Worm (Caenorhabditis elegans) whole organism, L1 larva: ENCODE results near the gene dlc-5.

ENCODE experiments used
- C34B4.2 ChIP-seq: sonication (generic microtip); optimal IDR thresholded peaks from 2 replicates; lab custom pipeline; 2017; ENCODE audit warnings: mild to moderate bottlenecking, missing genetic modification characterization, missing compliant biosample characterization
- alr-1 ChIP-seq: fragments of 200-800 bp; sonication (Bioruptor generic); optimal IDR thresholded peaks from 2 replicates; lab custom pipeline; 2018; ENCODE audit warnings: borderline replicate concordance, mild to moderate bottlenecking, missing genetic modification characterization, missing compliant biosample characterization
- ama-1 ChIP-seq: fragments of 150-350 bp; optimal IDR thresholded peaks from 2 replicates; lab custom pipeline; 2014
- blmp-1 ChIP-seq: fragments of 150-350 bp; optimal IDR thresholded peaks from 2 replicates; lab custom pipeline; 2014; ENCODE audit warnings: missing biosample characterization, missing genetic modification characterization
- ceh-8 ChIP-seq: fragments of 200-800 bp; sonication (Bioruptor generic); optimal IDR thresholded peaks from 2 replicates; lab custom pipeline; 2018; ENCODE audit warnings: mild to moderate bottlenecking, missing genetic modification characterization, moderate library complexity, missing compliant biosample characterization
- ceh-90 ChIP-seq: sonication (generic microtip); optimal IDR thresholded peaks from 2 replicates; lab custom pipeline; 2016; ENCODE audit warnings: missing genetic modification characterization, missing compliant biosample characterization
- ces-1 ChIP-seq: fragments of 150-350 bp; optimal IDR thresholded peaks from 2 replicates; lab custom pipeline; 2014; ENCODE audit warnings: missing biosample characterization, missing genetic modification reagents, missing genetic modification characterization
- efl-1 ChIP-seq, 4 experiments: fragments of 150-350 bp; optimal IDR thresholded peaks in 3 of 4; peaks in 1 of 4; 1 replicate in 1 of 4; 2 replicates in 3 of 4; lab custom pipeline; 2014; ENCODE audit warnings: missing biosample characterization in 2 of 4, missing genetic modification characterization in 2 of 4, missing genetic modification reagents in 2 of 4
- efl-3 ChIP-seq: fragments of 200-800 bp; sonication (Bioruptor generic); optimal IDR thresholded peaks from 2 replicates; lab custom pipeline; 2018; ENCODE audit warnings: mild to moderate bottlenecking, missing genetic modification characterization, missing compliant biosample characterization
- egl-13 ChIP-seq: sonication (generic microtip); optimal IDR thresholded peaks from 2 replicates; lab custom pipeline; 2016; ENCODE audit warnings: missing genotype, missing genetic modification reagents, missing genetic modification characterization, missing compliant biosample characterization
- egl-27 ChIP-seq, 2 experiments: fragments of 150-350 bp in 1 of 2; sonication (generic microtip); optimal IDR thresholded peaks; 3 replicates each; lab custom pipeline; 2017 to 2018; ENCODE audit warnings: missing biosample characterization in 2 of 2, missing genetic modification characterization in 2 of 2, missing genetic modification reagents in 2 of 2
- elt-3 ChIP-seq, 6 experiments: fragments of 150-350 bp in 1 of 6; sonication (generic microtip); optimal IDR thresholded peaks; 2 replicates each; lab custom pipeline; 2017 to 2018; ENCODE audit warnings: missing biosample characterization in 6 of 6, missing genetic modification characterization in 6 of 6, inconsistent platforms in 1 of 6
- ets-5 ChIP-seq: fragments of 200-800 bp; sonication (Bioruptor generic); IDR thresholded peaks from 2 replicates; pipeline ENCODE4 v1.3.6; 2022; ENCODE audit warnings: missing genetic modification characterization, missing compliant biosample characterization
- fkh-4 ChIP-seq: sonication (generic microtip); optimal IDR thresholded peaks from 2 replicates; lab custom pipeline; 2016; ENCODE audit warnings: missing compliant biosample characterization, missing genetic modification characterization, borderline replicate concordance
- fkh-8 ChIP-seq: sonication (generic microtip); optimal IDR thresholded peaks from 2 replicates; lab custom pipeline; 2016; ENCODE audit warnings: mild to moderate bottlenecking, missing genetic modification characterization, missing compliant biosample characterization
- fos-1 ChIP-seq: fragments of 150-350 bp; optimal IDR thresholded peaks from 2 replicates; lab custom pipeline; 2014; ENCODE audit warnings: missing biosample characterization, missing genetic modification characterization
- grh-1 ChIP-seq: fragments of 200-800 bp; sonication (Bioruptor generic); IDR thresholded peaks from 2 replicates; pipeline ENCODE4 v1.3.6; 2022; ENCODE audit warnings: missing genetic modification reagents, missing genetic modification characterization, missing compliant biosample characterization
- isw-1 ChIP-seq: fragments of 200-800 bp; sonication (Bioruptor generic); IDR thresholded peaks from 2 replicates; pipeline ENCODE4 v1.3.6; 2022; ENCODE audit warnings: missing genetic modification characterization, missing compliant biosample characterization
- lin-35 ChIP-seq, 2 experiments: fragments of 150-350 bp; optimal IDR thresholded peaks; 2 replicates each; lab custom pipeline; 2014; ENCODE audit warnings: missing biosample characterization in 2 of 2, missing genetic modification characterization in 2 of 2, missing genetic modification reagents in 2 of 2
- lin-39 ChIP-seq: fragments of 150-350 bp; optimal IDR thresholded peaks from 2 replicates; lab custom pipeline; 2014; ENCODE audit warnings: missing biosample characterization, missing genetic modification reagents, missing genetic modification characterization
- lir-3 ChIP-seq: sonication (generic microtip); optimal IDR thresholded peaks from 2 replicates; lab custom pipeline; 2016; ENCODE audit warnings: mild to moderate bottlenecking, missing genetic modification characterization, moderate library complexity, missing compliant biosample characterization; ENCODE audit not compliant: poor library complexity
- lsy-2 ChIP-seq, 2 experiments: fragments of 150-350 bp; optimal IDR thresholded peaks; 2 replicates each; lab custom pipeline; 2014; ENCODE audit warnings: missing biosample characterization in 2 of 2, missing genetic modification characterization in 2 of 2
- mab-9 ChIP-seq: fragments of 200-800 bp; sonication (Bioruptor generic); IDR thresholded peaks from 2 replicates; pipeline ENCODE4 v1.3.6; 2022; ENCODE audit warnings: missing genetic modification reagents, missing genetic modification characterization, missing compliant biosample characterization
- mdl-1 ChIP-seq, 2 experiments: fragments of 150-350 bp; optimal IDR thresholded peaks; 2 replicates each; lab custom pipeline; 2014 to 2017; ENCODE audit warnings: missing biosample characterization in 2 of 2, missing genetic modification characterization in 2 of 2, inconsistent platforms in 1 of 2
- mef-2 ChIP-seq: fragments of 150-350 bp; optimal IDR thresholded peaks from 2 replicates; lab custom pipeline; 2014; ENCODE audit warnings: missing biosample characterization, missing genetic modification characterization
- mep-1 ChIP-seq: fragments of 150-350 bp; optimal IDR thresholded peaks from 2 replicates; lab custom pipeline; 2014; ENCODE audit warnings: missing biosample characterization, missing genetic modification characterization
- nhr-11 ChIP-seq: fragments of 150-350 bp; optimal IDR thresholded peaks from 2 replicates; lab custom pipeline; 2014; ENCODE audit warnings: missing biosample characterization, missing genetic modification characterization
- nhr-12 ChIP-seq: sonication (generic microtip); optimal IDR thresholded peaks from 2 replicates; lab custom pipeline; 2017; ENCODE audit warnings: missing biosample characterization, missing genetic modification characterization
- nhr-19 ChIP-seq: fragments of 200-800 bp; sonication (Bioruptor generic); conservative IDR thresholded peaks from 2 replicates; pipeline ENCODE4 v1.3.6; 2022; ENCODE audit warnings: missing genetic modification characterization, missing compliant biosample characterization
- nhr-20 ChIP-seq: sonication (generic microtip); optimal IDR thresholded peaks from 2 replicates; lab custom pipeline; 2016; ENCODE audit warnings: mild to moderate bottlenecking, missing genetic modification characterization, missing compliant biosample characterization
- nhr-237 ChIP-seq: fragments of 150-350 bp; optimal IDR thresholded peaks from 2 replicates; lab custom pipeline; 2014; ENCODE audit warnings: missing biosample characterization, missing genetic modification characterization
- nhr-47 ChIP-seq: sonication (generic microtip); optimal IDR thresholded peaks from 2 replicates; lab custom pipeline; 2016; ENCODE audit warnings: mild to moderate bottlenecking, missing genetic modification characterization, moderate library complexity, missing compliant biosample characterization
- nhr-71 ChIP-seq: sonication (generic microtip); optimal IDR thresholded peaks from 2 replicates; lab custom pipeline; 2016; ENCODE audit warnings: mild to moderate bottlenecking, missing genetic modification characterization, moderate library complexity, missing compliant biosample characterization
- nhr-77 ChIP-seq: fragments of 150-350 bp; optimal IDR thresholded peaks from 2 replicates; lab custom pipeline; 2014; ENCODE audit warnings: missing biosample characterization, missing genetic modification characterization
- nhr-84 ChIP-seq: sonication (generic microtip); optimal IDR thresholded peaks from 2 replicates; lab custom pipeline; 2017; ENCODE audit warnings: missing biosample characterization, missing genetic modification characterization
- nhr-90 ChIP-seq: sonication (generic microtip); optimal IDR thresholded peaks from 2 replicates; lab custom pipeline; 2016; ENCODE audit warnings: mild to moderate bottlenecking, missing genetic modification characterization, missing compliant biosample characterization; ENCODE audit not compliant: poor library complexity
- pag-3 ChIP-seq: sonication (generic microtip); optimal IDR thresholded peaks from 2 replicates; lab custom pipeline; 2017; ENCODE audit warnings: missing genetic modification characterization, mild to moderate bottlenecking, missing compliant biosample characterization, antibody characterized with exemption, borderline replicate concordance; ENCODE audit not compliant: insufficient read depth
- pqm-1 ChIP-seq: sonication (generic microtip); optimal IDR thresholded peaks from 3 replicates; lab custom pipeline; 2017; ENCODE audit warnings: missing biosample characterization, missing genetic modification characterization
- snpc-4 ChIP-seq: fragments of 150-350 bp; optimal IDR thresholded peaks from 2 replicates; lab custom pipeline; 2014; ENCODE audit warnings: missing biosample characterization, missing genetic modification characterization
- snu-23 ChIP-seq: sonication (generic microtip); optimal IDR thresholded peaks from 2 replicates; lab custom pipeline; 2016; ENCODE audit warnings: missing genetic modification characterization, missing compliant biosample characterization
- sptf-1 ChIP-seq: fragments of 150-350 bp; optimal IDR thresholded peaks from 2 replicates; lab custom pipeline; 2014; ENCODE audit warnings: missing biosample characterization, missing genetic modification characterization
- sup-37 ChIP-seq: fragments of 200-800 bp; sonication (Bioruptor generic); optimal IDR thresholded peaks from 2 replicates; lab custom pipeline; 2018; ENCODE audit warnings: mild to moderate bottlenecking, missing genetic modification characterization, missing compliant biosample characterization
- unc-130 ChIP-seq: fragments of 150-350 bp; optimal IDR thresholded peaks from 2 replicates; lab custom pipeline; 2017; ENCODE audit warnings: missing biosample characterization, missing genetic modification characterization, inconsistent platforms
- unc-30 ChIP-seq: sonication (generic microtip); optimal IDR thresholded peaks from 2 replicates; lab custom pipeline; 2017; ENCODE audit warnings: missing biosample characterization, missing genetic modification characterization
- unc-86 ChIP-seq: sonication (generic microtip); optimal IDR thresholded peaks from 2 replicates; lab custom pipeline; 2016; ENCODE audit warnings: missing genetic modification characterization, missing compliant biosample characterization
- unc-98 ChIP-seq: fragments of 200-800 bp; sonication (Bioruptor generic); IDR thresholded peaks from 2 replicates; pipeline ENCODE4 v1.3.6; 2022; ENCODE audit warnings: missing genetic modification characterization, missing compliant biosample characterization
- vab-15 ChIP-seq: sonication (generic microtip); optimal IDR thresholded peaks from 2 replicates; lab custom pipeline; 2017; ENCODE audit warnings: missing genotype, mild to moderate bottlenecking, missing genetic modification characterization, missing compliant biosample characterization
- xbp-1 ChIP-seq: sonication (generic microtip); optimal IDR thresholded peaks from 2 replicates; lab custom pipeline; 2016; ENCODE audit warnings: missing genetic modification characterization, missing compliant biosample characterization
- zag-1 ChIP-seq: fragments of 150-350 bp; optimal IDR thresholded peaks from 2 replicates; lab custom pipeline; 2014; ENCODE audit warnings: missing biosample characterization, missing genetic modification characterization
- ztf-11 ChIP-seq, 2 experiments: sonication (generic microtip); optimal IDR thresholded peaks; 2 replicates each; lab custom pipeline; 2016 to 2017; ENCODE audit warnings: missing genetic modification characterization in 2 of 2, missing biosample characterization in 1 of 2, missing compliant biosample characterization in 1 of 2

Gene dlc-5

ce11 chrIV:6413482-6413881 lies 24.5 kb upstream of the dlc-5 start, which contains the start of gene nlp-71 (continued):
- TF ChIP-seq unc-98 (GFP tag; lab: Robert Waterston, UW) = no peak
- no peak for TF ChIP-seq mef-2 (tag; lab: Kevin White, UChicago)

ce11 chrIV:6415149-6415548 lies 22.9 kb upstream of the dlc-5 start, which contains the start of gene exos-2:
exos-2 (plus strand) TSS chrIV:6415478.
- no peak for TF ChIP-seq C34B4.2 (tag; lab: Kevin White, UChicago)
- TF ChIP-seq ceh-8 = peak; percentile 22
- peak in 1 of 2 experiments; percentile 9 for TF ChIP-seq ztf-11 (tag; optimal IDR thresholded peaks at IDR 0.05; lab: Kevin White, UChicago)
- no peak for TF ChIP-seq pqm-1 (tag; lab: Kevin White, UChicago)
- TF ChIP-seq egl-27 (tag; optimal IDR thresholded peaks at IDR 0.05; lab: Kevin White, UChicago) = no peak
- TF ChIP-seq nhr-84 (tag; lab: Kevin White, UChicago) = no peak
- peak; percentile 73 for TF ChIP-seq snu-23
- TF ChIP-seq lin-35 (GFP tag; optimal IDR thresholded peaks at IDR 0.05; lab: Kevin White, UChicago) = peak; percentile 98 to 99
- peak; percentile 77 for TF ChIP-seq nhr-47 (tag; lab: Kevin White, UChicago)
- no peak for TF ChIP-seq nhr-12
- TF ChIP-seq ets-5 (GFP tag; lab: Robert Waterston, UW) = no peak
- TF ChIP-seq lsy-2 (tag; optimal IDR thresholded peaks at IDR 0.05; lab: Kevin White, UChicago) = peak; percentile 75 to 87
- peak in 1 of 2 experiments; percentile 13 for TF ChIP-seq mdl-1 (tag; optimal IDR thresholded peaks at IDR 0.05; lab: Kevin White, UChicago)
- no peak for TF ChIP-seq sup-37 (GFP tag; lab: Kevin White, UChicago)
- TF ChIP-seq sptf-1 (tag; lab: Kevin White, UChicago) = no peak
- no peak for TF ChIP-seq fkh-4 (tag; lab: Kevin White, UChicago)
- TF ChIP-seq unc-130 (tag; lab: Kevin White, UChicago) = peak; percentile 81
- TF ChIP-seq vab-15 (tag; lab: Kevin White, UChicago) = no peak
- TF ChIP-seq unc-98 (GFP tag; lab: Robert Waterston, UW) = no peak
- peak; percentile 6 for TF ChIP-seq fos-1 (tag; lab: Kevin White, UChicago)
- peak; percentile 62 for TF ChIP-seq nhr-20 (tag; lab: Kevin White, UChicago)
- TF ChIP-seq egl-13 (tag; lab: Kevin White, UChicago) = no peak
- TF ChIP-seq fkh-8 (tag; lab: Kevin White, UChicago) = no peak
- peak; percentile 69 for TF ChIP-seq isw-1 (GFP tag; lab: Robert Waterston, UW)
- no peak for TF ChIP-seq alr-1
- no peak for TF ChIP-seq mab-9 (GFP tag; lab: Robert Waterston, UW)
- peak; percentile 65 for TF ChIP-seq xbp-1
- no peak for TF ChIP-seq snpc-4
- peak; percentile 55 for TF ChIP-seq nhr-77 (tag; lab: Kevin White, UChicago)
- no peak for TF ChIP-seq mef-2 (tag; lab: Kevin White, UChicago)
- TF ChIP-seq nhr-71 (tag; lab: Kevin White, UChicago) = peak; percentile 77
- peak; percentile 49 for TF ChIP-seq nhr-90 (tag; lab: Kevin White, UChicago)
- TF ChIP-seq pag-3 (tag; lab: Kevin White, UChicago) = no peak
- TF ChIP-seq nhr-11 (tag; lab: Kevin White, UChicago) = no peak
- no peak for TF ChIP-seq ama-1 (lab: Kevin White, UChicago)
- no peak for TF ChIP-seq ces-1
- peak in 1 of 6 experiments; percentile 34 for TF ChIP-seq elt-3 (tag; optimal IDR thresholded peaks at IDR 0.05; lab: Kevin White, UChicago)
- TF ChIP-seq lir-3 (tag; lab: Kevin White, UChicago) = peak; percentile 13
- peak; percentile 65 for TF ChIP-seq mep-1 (tag; lab: Kevin White, UChicago)
- TF ChIP-seq blmp-1 (tag; lab: Kevin White, UChicago) = no peak
- TF ChIP-seq efl-3 = no peak
- no peak for TF ChIP-seq ceh-90 (tag; lab: Kevin White, UChicago)
- TF ChIP-seq unc-86 = peak; percentile 60
- TF ChIP-seq grh-1 (GFP tag; lab: Robert Waterston, UW) = peak; percentile 19; the same call in 1 of the 2 replicates
- TF ChIP-seq nhr-237 (tag; lab: Kevin White, UChicago) = no peak
- no peak for TF ChIP-seq zag-1 (tag; lab: Kevin White, UChicago)
- peak; percentile 50; the same call in 1 of the 2 replicates for TF ChIP-seq nhr-19 (GFP tag; lab: Robert Waterston, UW)
- TF ChIP-seq lin-39 (tag; lab: Kevin White, UChicago) = no peak
- TF ChIP-seq efl-1 (optimal IDR thresholded peaks at IDR 0.05; lab: Kevin White, UChicago) = peak; percentile 85 to 97
- peak; percentile 97 to 99 for TF ChIP-seq efl-1 (GFP tag; optimal IDR thresholded peaks at IDR 0.05 in 1 of 2; lab: Kevin White, UChicago)
- TF ChIP-seq unc-30 (tag; lab: Kevin White, UChicago) = no peak
